Worm (Caenorhabditis elegans) whole organism, L4 larva: Measurements from ENCODE around the gene vha-13.

Experiments
- F49E8.2 ChIP-seq: sonication (generic microtip); optimal IDR thresholded peaks from 2 replicates; lab custom pipeline; 2016; ENCODE audit warnings: missing compliant biosample characterization, mild to moderate bottlenecking, missing genetic modification characterization, borderline replicate concordance
- T26A8.4 ChIP-seq: fragments of 200-800 bp; sonication (Bioruptor generic); IDR thresholded peaks from 2 replicates; pipeline ENCODE4 v1.3.6; 2022; ENCODE audit warnings: missing genetic modification characterization, missing compliant biosample characterization
- Y48G9A.11 ChIP-seq: fragments of 200-800 bp; sonication (Bioruptor generic); IDR thresholded peaks from 2 replicates; pipeline ENCODE4 v1.3.6; 2022; ENCODE audit warnings: missing genetic modification reagents, missing genetic modification characterization, missing compliant biosample characterization
- Y5F2A.4 ChIP-seq: fragments of 200-800 bp; sonication (Bioruptor generic); optimal IDR thresholded peaks from 2 replicates; lab custom pipeline; 2018; ENCODE audit warnings: mild to moderate bottlenecking, missing genetic modification characterization, missing compliant biosample characterization
- Y75B8A.6 ChIP-seq: fragments of 200-800 bp; sonication (Bioruptor generic); IDR thresholded peaks from 2 replicates; pipeline ENCODE4 v1.3.6; 2022; ENCODE audit warnings: missing genetic modification reagents, missing genetic modification characterization, missing compliant biosample characterization
- aha-1 ChIP-seq: fragments of 150-350 bp; peaks from one replicate; lab custom pipeline; 2014; ENCODE audit warnings: missing biosample characterization, missing genetic modification characterization
- ama-1 ChIP-seq: fragments of 150-350 bp; optimal IDR thresholded peaks from 2 replicates; lab custom pipeline; 2014; ENCODE audit warnings: inconsistent platforms, mixed read lengths
- attf-4 ChIP-seq: sonication (generic microtip); optimal IDR thresholded peaks from 3 replicates; lab custom pipeline; 2017; ENCODE audit warnings: missing biosample characterization, missing genetic modification characterization
- ceh-28 ChIP-seq: fragments of 150-350 bp; optimal IDR thresholded peaks from 2 replicates; lab custom pipeline; 2014; ENCODE audit warnings: missing biosample characterization, missing genetic modification reagents, missing genetic modification characterization
- ceh-32 ChIP-seq: sonication (generic microtip); optimal IDR thresholded peaks from 2 replicates; lab custom pipeline; 2016; ENCODE audit warnings: mild to moderate bottlenecking, missing genetic modification characterization, missing compliant biosample characterization; ENCODE audit not compliant: poor library complexity
- ceh-62 ChIP-seq: sonication (generic microtip); optimal IDR thresholded peaks from 2 replicates; lab custom pipeline; 2017; ENCODE audit warnings: missing biosample characterization, missing genetic modification characterization
- cey-2 ChIP-seq: sonication (generic microtip); optimal IDR thresholded peaks from 3 replicates; lab custom pipeline; 2017; ENCODE audit warnings: missing genetic modification characterization, mild to moderate bottlenecking, missing compliant biosample characterization, antibody characterized with exemption, borderline replicate concordance; ENCODE audit not compliant: insufficient read depth
- daf-12 ChIP-seq: fragments of 150-350 bp; optimal IDR thresholded peaks from 2 replicates; lab custom pipeline; 2014; ENCODE audit warnings: missing biosample characterization, missing genetic modification reagents, missing genetic modification characterization
- daf-19 ChIP-seq: fragments of 200-800 bp; sonication (Bioruptor generic); conservative IDR thresholded peaks from 2 replicates; pipeline ENCODE4 v1.3.6; 2022; ENCODE audit warnings: missing genetic modification characterization, missing compliant biosample characterization
- dpl-1 ChIP-seq: fragments of 150-350 bp; optimal IDR thresholded peaks from 2 replicates; lab custom pipeline; 2014; ENCODE audit warnings: missing biosample characterization, missing genetic modification reagents, missing genetic modification characterization
- duxl-1 ChIP-seq: sonication (generic microtip); optimal IDR thresholded peaks from 2 replicates; lab custom pipeline; 2016; ENCODE audit warnings: mild to moderate bottlenecking, missing genetic modification characterization, moderate library complexity, missing compliant biosample characterization; ENCODE audit not compliant: poor library complexity
- fkh-10 ChIP-seq: fragments of 150-350 bp; optimal IDR thresholded peaks from 2 replicates; lab custom pipeline; 2014; ENCODE audit warnings: missing biosample characterization, missing genetic modification reagents, missing genetic modification characterization
- fos-1 ChIP-seq: fragments of 150-350 bp; optimal IDR thresholded peaks from 2 replicates; lab custom pipeline; 2014; ENCODE audit warnings: missing biosample characterization, missing genetic modification characterization
- hif-1 ChIP-seq, 2 experiments: sonication (generic microtip); optimal IDR thresholded peaks; 2 replicates each; lab custom pipeline; 2016 to 2017; ENCODE audit warnings: missing compliant biosample characterization in 2 of 2, missing genetic modification characterization in 2 of 2, missing genetic modification reagents in 2 of 2, missing genotype in 2 of 2, mild to moderate bottlenecking in 1 of 2
- hlh-30 ChIP-seq: sonication (generic microtip); optimal IDR thresholded peaks from 2 replicates; lab custom pipeline; 2017; ENCODE audit warnings: antibody characterized with exemption, mild to moderate bottlenecking, missing genetic modification characterization, missing compliant biosample characterization; ENCODE audit not compliant: insufficient read depth
- hmg-1.1 ChIP-seq: fragments of 200-800 bp; sonication (Bioruptor generic); IDR thresholded peaks from 2 replicates; pipeline ENCODE4 v1.3.6; 2022; ENCODE audit warnings: missing genetic modification reagents, missing genetic modification characterization, missing compliant biosample characterization
- jun-1 ChIP-seq: fragments of 150-350 bp; optimal IDR thresholded peaks from 2 replicates; lab custom pipeline; 2014; ENCODE audit warnings: missing biosample characterization, missing genetic modification reagents, missing genetic modification characterization
- lim-7 ChIP-seq: fragments of 200-800 bp; sonication (Bioruptor generic); IDR thresholded peaks from 2 replicates; pipeline ENCODE4 v1.3.6; 2022; ENCODE audit warnings: missing genetic modification characterization, missing compliant biosample characterization
- lin-1 ChIP-seq: fragments of 200-800 bp; sonication (Bioruptor generic); IDR thresholded peaks from 2 replicates; pipeline ENCODE4 v1.3.6; 2022; ENCODE audit warnings: missing genetic modification reagents, missing genetic modification characterization, missing compliant biosample characterization
- lin-15B ChIP-seq: fragments of 150-350 bp; sonication (generic microtip); optimal IDR thresholded peaks from 3 replicates; lab custom pipeline; 2014; ENCODE audit warnings: missing biosample characterization, missing genetic modification characterization
- lin-38 ChIP-seq: fragments of 200-800 bp; sonication (Bioruptor generic); IDR thresholded peaks from 2 replicates; pipeline ENCODE4 v1.3.6; 2022; ENCODE audit warnings: missing genetic modification reagents, missing genetic modification characterization, missing compliant biosample characterization
- lin-39 ChIP-seq: fragments of 150-350 bp; optimal IDR thresholded peaks from 2 replicates; lab custom pipeline; 2014; ENCODE audit warnings: missing biosample characterization, missing genetic modification reagents, missing genetic modification characterization
- lir-3 ChIP-seq: sonication (generic microtip); optimal IDR thresholded peaks from 2 replicates; lab custom pipeline; 2016; ENCODE audit warnings: mild to moderate bottlenecking, missing genetic modification characterization, missing compliant biosample characterization
- lsy-2 ChIP-seq, 2 experiments: fragments of 150-350 bp in 1 of 2; sonication (generic microtip) in 1 of 2; optimal IDR thresholded peaks; 2 replicates each; lab custom pipeline; 2014 to 2017; ENCODE audit warnings: missing biosample characterization in 2 of 2, missing genetic modification characterization in 2 of 2
- madf-5 ChIP-seq, 2 experiments: fragments of 200-800 bp; sonication (Bioruptor generic); IDR thresholded peaks; 2 replicates each; pipeline ENCODE4 v1.3.6; 2022; ENCODE audit warnings: missing compliant biosample characterization in 2 of 2, missing genetic modification characterization in 2 of 2
- madf-9 ChIP-seq: fragments of 200-800 bp; sonication (Bioruptor generic); conservative IDR thresholded peaks from 2 replicates; pipeline ENCODE4 v1.3.6; 2022; ENCODE audit warnings: missing genetic modification reagents, missing genetic modification characterization, missing compliant biosample characterization
- mdl-1 ChIP-seq, 2 experiments: fragments of 150-350 bp in 1 of 2; sonication (generic microtip) in 1 of 2; optimal IDR thresholded peaks; 2 replicates each; lab custom pipeline; 2014 to 2017; ENCODE audit warnings: missing biosample characterization in 2 of 2, missing genetic modification characterization in 2 of 2
- mep-1 ChIP-seq: fragments of 150-350 bp; sonication (generic microtip); optimal IDR thresholded peaks from 3 replicates; lab custom pipeline; 2014; ENCODE audit warnings: missing biosample characterization, missing genetic modification characterization
- mes-2 ChIP-seq: sonication (generic microtip); optimal IDR thresholded peaks from 2 replicates; lab custom pipeline; 2016; ENCODE audit warnings: missing genotype, mild to moderate bottlenecking, missing genetic modification characterization, missing compliant biosample characterization; ENCODE audit not compliant: poor library complexity, severe bottlenecking
- mxl-3 ChIP-seq: fragments of 200-800 bp; sonication (Bioruptor generic); optimal IDR thresholded peaks from 2 replicates; lab custom pipeline; 2018; ENCODE audit warnings: mild to moderate bottlenecking, missing genetic modification characterization, missing compliant biosample characterization
- nhr-102 ChIP-seq: sonication (generic microtip); optimal IDR thresholded peaks from 2 replicates; lab custom pipeline; 2016; ENCODE audit warnings: mild to moderate bottlenecking, missing genetic modification characterization, moderate library complexity, missing compliant biosample characterization
- nhr-28 ChIP-seq: fragments of 150-350 bp; optimal IDR thresholded peaks from 2 replicates; lab custom pipeline; 2014; ENCODE audit warnings: missing biosample characterization, missing genetic modification characterization
- nhr-41 ChIP-seq: fragments of 200-800 bp; sonication (Bioruptor generic); IDR thresholded peaks from 2 replicates; pipeline ENCODE4 v1.3.6; 2022; ENCODE audit warnings: missing genetic modification reagents, missing genetic modification characterization, missing compliant biosample characterization
- nhr-77 ChIP-seq: fragments of 150-350 bp; optimal IDR thresholded peaks from 2 replicates; lab custom pipeline; 2014; ENCODE audit warnings: missing biosample characterization, missing genetic modification characterization
- rbr-2 ChIP-seq: sonication (generic microtip); optimal IDR thresholded peaks from 2 replicates; lab custom pipeline; 2016; ENCODE audit warnings: missing genotype, missing genetic modification characterization, missing compliant biosample characterization
- sdz-12 ChIP-seq: fragments of 200-800 bp; sonication (Bioruptor generic); optimal IDR thresholded peaks from 2 replicates; lab custom pipeline; 2018; ENCODE audit warnings: mild to moderate bottlenecking, missing genetic modification characterization, missing compliant biosample characterization
- snpc-4 ChIP-seq: fragments of 150-350 bp; optimal IDR thresholded peaks from 2 replicates; lab custom pipeline; 2014; ENCODE audit warnings: missing biosample characterization, missing genetic modification characterization
- spr-3 ChIP-seq: fragments of 200-800 bp; sonication (Bioruptor generic); optimal IDR thresholded peaks from 2 replicates; lab custom pipeline; 2018; ENCODE audit warnings: mild to moderate bottlenecking, missing genetic modification characterization, missing compliant biosample characterization
- tag-97 ChIP-seq: fragments of 200-800 bp; sonication (Bioruptor generic); IDR thresholded peaks from 2 replicates; pipeline ENCODE4 v1.3.6; 2022; ENCODE audit warnings: missing genetic modification characterization, missing compliant biosample characterization
- tra-1 ChIP-seq: fragments of 200-800 bp; sonication (Bioruptor generic); IDR thresholded peaks from 2 replicates; pipeline ENCODE4 v1.3.6; 2022; ENCODE audit warnings: missing genetic modification reagents, missing genetic modification characterization, missing compliant biosample characterization
- unc-62 ChIP-seq, 3 experiments: fragments of 150-350 bp in 1 of 3; sonication (generic microtip); optimal IDR thresholded peaks in 2 of 3; peaks in 1 of 3; 1 replicate in 1 of 3; 2 replicates in 2 of 3; lab custom pipeline; 2014 to 2017; ENCODE audit warnings: missing biosample characterization in 3 of 3, missing genetic modification characterization in 3 of 3, missing genetic modification reagents in 3 of 3, missing genotype in 1 of 3
- vab-7 ChIP-seq: fragments of 200-800 bp; sonication (Bioruptor generic); IDR thresholded peaks from 2 replicates; pipeline ENCODE4 v1.3.6; 2022; ENCODE audit warnings: missing genetic modification reagents, missing genetic modification characterization, missing compliant biosample characterization
- zip-11 ChIP-seq: fragments of 200-800 bp; sonication (Bioruptor generic); IDR thresholded peaks from 2 replicates; pipeline ENCODE4 v1.3.6; 2022; ENCODE audit warnings: missing genetic modification characterization, missing compliant biosample characterization
- zip-2 ChIP-seq: fragments of 150-350 bp; optimal IDR thresholded peaks from 2 replicates; lab custom pipeline; 2014; ENCODE audit warnings: missing biosample characterization, missing genetic modification characterization
- ztf-11 ChIP-seq: fragments of 150-350 bp; optimal IDR thresholded peaks from 2 replicates; lab custom pipeline; 2014; ENCODE audit warnings: missing biosample characterization, missing genetic modification characterization

The vha-13 gene

ce11 chrV:14355738-14356368, 4.3 kb downstream of the vha-13 start, which contains the start of gene cyn-1 (continued):
- TF ChIP-seq lsy-2 (tag; optimal IDR thresholded peaks at IDR 0.05; lab: Kevin White, UChicago) (peak in 1 of 2 experiments; percentile 93), Y5F2A.4 (no peak), nhr-28 (tag; lab: Kevin White, UChicago) (peak; percentile 51), hlh-30 (peak; percentile 52), fkh-10 (GFP tag; lab: Kevin White, UChicago) (peak; percentile 69), madf-9 (GFP tag; lab: Robert Waterston, UW) (peak; percentile 43; the same call in 1 of the 2 replicates), mdl-1 (tag; optimal IDR thresholded peaks at IDR 0.05; lab: Kevin White, UChicago) (peak in 1 of 2 experiments; percentile 20), spr-3 (peak; percentile 17), Y75B8A.6 (no peak), attf-4 (tag; lab: Kevin White, UChicago) (no peak), lin-38 (GFP tag; lab: Robert Waterston, UW) (peak; percentile 84), nhr-77 (peak; percentile 54), lir-3 (tag; lab: Kevin White, UChicago) (no peak), fos-1 (tag; lab: Kevin White, UChicago) (no peak), zip-11 (no peak), nhr-102 (peak; percentile 71), aha-1 (tag; lab: Kevin White, UChicago) (peak; percentile 31), sdz-12 (no peak), snpc-4 (tag; lab: Kevin White, UChicago) (no peak), zip-2 (tag; lab: Kevin White, UChicago) (peak; percentile 38), cey-2 (no peak), T26A8.4 (peak; percentile 70), tra-1 (GFP tag; lab: Robert Waterston, UW) (no peak), ama-1 (lab: Kevin White, UChicago) (peak; percentile 10), rbr-2 (tag; lab: Kevin White, UChicago) (peak; percentile 73), Y48G9A.11 (GFP tag; lab: Robert Waterston, UW) (no peak), jun-1 (tag; lab: Kevin White, UChicago) (peak; percentile 54), vab-7 (GFP tag; lab: Robert Waterston, UW) (no peak), mxl-3 (GFP tag; lab: Kevin White, UChicago) (no peak), nhr-41 (GFP tag; lab: Robert Waterston, UW) (no peak), hmg-1.1 (GFP tag; lab: Robert Waterston, UW) (peak; percentile 77), ceh-32 (tag; lab: Kevin White, UChicago) (no peak), ceh-62 (tag; lab: Kevin White, UChicago) (no peak), lim-7 (GFP tag; lab: Robert Waterston, UW) (no peak), dpl-1 (GFP tag; lab: Kevin White, UChicago) (peak; percentile 97), mep-1 (tag; lab: Kevin White, UChicago) (peak; percentile 86), F49E8.2 (peak; percentile 1), madf-5 (GFP tag; IDR thresholded peaks at IDR 0.05; lab: Robert Waterston, UW) (no peak), hif-1 (tag; optimal IDR thresholded peaks at IDR 0.05; lab: Kevin White, UChicago) (peak in 1 of 2 experiments; percentile 25), daf-19 (GFP tag; lab: Robert Waterston, UW) (no peak), lin-1 (no peak), mes-2 (tag; lab: Kevin White, UChicago) (peak; percentile 93), ztf-11 (tag; lab: Kevin White, UChicago) (no peak), unc-62 (GFP tag; optimal IDR thresholded peaks at IDR 0.05 in 1 of 2; lab: Kevin White, UChicago) (no peak), unc-62 (tag; optimal IDR thresholded peaks at IDR 0.05; lab: Kevin White, UChicago) (no peak), daf-12 (no peak), duxl-1 (peak; percentile 61), lin-39 (no peak), lin-15B (tag; lab: Kevin White, UChicago) (no peak), ceh-28 (no peak), tag-97 (GFP tag; lab: Robert Waterston, UW) (no peak)
